Worm (Caenorhabditis elegans) whole organism, L2 larva: ENCODE data around the gene fah-1.

Source experiments
- R02D3.7 ChIP-seq: fragments of 150-350 bp; optimal IDR thresholded peaks from 2 replicates; lab custom pipeline; 2014; ENCODE audit warnings: missing biosample characterization, missing genetic modification characterization
- Y55F3AM.14 ChIP-seq: fragments of 200-800 bp; sonication (Bioruptor generic); optimal IDR thresholded peaks from 2 replicates; lab custom pipeline; 2018; ENCODE audit warnings: mild to moderate bottlenecking, missing genetic modification characterization, missing compliant biosample characterization
- ZK546.5 ChIP-seq: sonication (generic microtip); optimal IDR thresholded peaks from 2 replicates; lab custom pipeline; 2017; ENCODE audit warnings: missing biosample characterization, missing genetic modification characterization
- ceh-82 ChIP-seq: fragments of 150-350 bp; optimal IDR thresholded peaks from 2 replicates; lab custom pipeline; 2014; ENCODE audit warnings: missing biosample characterization, missing genetic modification characterization
- dmd-4 ChIP-seq: sonication (generic microtip); optimal IDR thresholded peaks from 2 replicates; lab custom pipeline; 2017; ENCODE audit warnings: missing biosample characterization, missing genetic modification characterization
- egl-27 ChIP-seq: sonication (generic microtip); optimal IDR thresholded peaks from 3 replicates; lab custom pipeline; 2017; ENCODE audit warnings: missing biosample characterization, missing genetic modification reagents, missing genetic modification characterization
- lin-13 ChIP-seq: fragments of 150-350 bp; optimal IDR thresholded peaks from 2 replicates; lab custom pipeline; 2014; ENCODE audit warnings: missing biosample characterization, missing genetic modification reagents, missing genetic modification characterization
- nhr-12 ChIP-seq: fragments of 150-350 bp; optimal IDR thresholded peaks from 2 replicates; lab custom pipeline; 2014; ENCODE audit warnings: missing biosample characterization, missing genetic modification characterization
- nhr-21 ChIP-seq: fragments of 150-350 bp; optimal IDR thresholded peaks from 2 replicates; lab custom pipeline; 2014; ENCODE audit warnings: missing biosample characterization, missing genetic modification characterization
- skn-1 ChIP-seq: sonication (generic microtip); optimal IDR thresholded peaks from 2 replicates; lab custom pipeline; 2017; ENCODE audit warnings: missing biosample characterization, missing genetic modification characterization
- unc-39 ChIP-seq: fragments of 150-350 bp; optimal IDR thresholded peaks from 2 replicates; lab custom pipeline; 2014; ENCODE audit warnings: missing biosample characterization, missing genetic modification characterization

DNA sequence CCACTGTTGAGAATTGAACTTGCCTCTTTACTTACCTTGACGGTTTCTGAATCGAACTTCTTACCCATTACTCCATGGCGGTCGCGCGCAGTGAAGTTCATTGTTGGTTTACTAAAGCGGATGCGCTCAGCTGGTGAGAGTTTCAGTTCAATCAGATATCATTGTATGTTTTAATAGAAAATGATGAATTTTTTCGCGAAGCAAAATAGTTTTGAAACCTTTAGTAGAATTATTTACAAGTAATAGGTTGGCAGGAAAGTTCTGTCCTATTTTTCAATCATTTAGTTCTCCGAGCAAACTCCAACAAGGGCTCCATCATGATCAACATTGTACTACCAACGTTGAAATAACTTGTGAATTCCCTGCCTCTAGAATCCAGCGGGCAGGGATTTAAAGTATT, 18.7 kb upstream of the fah-1 start, which contains the start of gene C15B12.3:
- TF ChIP-seq skn-1 (tag; lab: Kevin White, UChicago), result no peak
- TF ChIP-seq nhr-12 (tag; lab: Kevin White, UChicago), result no peak
- no peak for TF ChIP-seq egl-27 (tag; lab: Kevin White, UChicago)
- TF ChIP-seq ceh-82 (tag; lab: Kevin White, UChicago), result no peak
- no peak for TF ChIP-seq nhr-21
- no peak for TF ChIP-seq unc-39 (tag; lab: Kevin White, UChicago)
- no peak for TF ChIP-seq R02D3.7
- no peak for TF ChIP-seq dmd-4 (tag; lab: Kevin White, UChicago)
- TF ChIP-seq lin-13 (GFP tag; lab: Kevin White, UChicago), result no peak
- TF ChIP-seq ZK546.5, result no peak
- TF ChIP-seq Y55F3AM.14, result no peak
